Worm (Caenorhabditis elegans) whole organism, young adult: ENCODE results near the gene T27E9.6.

Source experiments
- C06A6.2 ChIP-seq: fragments of 200-800 bp; sonication (Bioruptor generic); conservative IDR thresholded peaks from 2 replicates; pipeline ENCODE4 v1.3.6; 2022; ENCODE audit warnings: missing genetic modification characterization, missing compliant biosample characterization
- F10E7.11 ChIP-seq: sonication (generic microtip); optimal IDR thresholded peaks from 2 replicates; lab custom pipeline; 2017; ENCODE audit warnings: mild to moderate bottlenecking, missing genetic modification characterization, moderate library complexity, missing compliant biosample characterization
- F22D6.2 ChIP-seq: sonication (generic microtip); optimal IDR thresholded peaks from 2 replicates; lab custom pipeline; 2016; ENCODE audit warnings: mild to moderate bottlenecking, missing genetic modification characterization, missing compliant biosample characterization
- F33H1.4 ChIP-seq: fragments of 200-800 bp; sonication (Bioruptor generic); IDR thresholded peaks from 2 replicates; pipeline ENCODE4 v1.3.6; 2022; ENCODE audit warnings: missing genetic modification reagents, missing genetic modification characterization, missing compliant biosample characterization
- F52B5.7 ChIP-seq: sonication (generic microtip); optimal IDR thresholded peaks from 2 replicates; lab custom pipeline; 2016; ENCODE audit warnings: mild to moderate bottlenecking, missing genetic modification characterization, missing compliant biosample characterization
- T07F8.4 ChIP-seq: sonication (generic microtip); optimal IDR thresholded peaks from 2 replicates; lab custom pipeline; 2016; ENCODE audit warnings: mild to moderate bottlenecking, missing genetic modification characterization, moderate library complexity, missing compliant biosample characterization
- Y53G8AR.9 ChIP-seq: fragments of 200-800 bp; sonication (Bioruptor generic); conservative IDR thresholded peaks from 2 replicates; pipeline ENCODE4 v1.3.6; 2022; ENCODE audit warnings: missing genetic modification reagents, missing genetic modification characterization, missing compliant biosample characterization
- Y79H2A.3 ChIP-seq: fragments of 200-800 bp; sonication (Bioruptor generic); conservative IDR thresholded peaks from 2 replicates; pipeline ENCODE4 v1.3.6; 2022; ENCODE audit warnings: missing genetic modification reagents, missing genetic modification characterization, missing compliant biosample characterization
- ZK185.1 ChIP-seq: sonication (generic microtip); optimal IDR thresholded peaks from 2 replicates; lab custom pipeline; 2016; ENCODE audit warnings: mild to moderate bottlenecking, missing genetic modification characterization, missing compliant biosample characterization; ENCODE audit not compliant: poor library complexity, severe bottlenecking
- ama-1 ChIP-seq, 3 experiments: fragments of 150-350 bp in 1 of 3; sonication (generic microtip) in 2 of 3; optimal IDR thresholded peaks; 2 replicates each; lab custom pipeline; 2014 to 2018; ENCODE audit warnings: missing biosample characterization in 2 of 3, missing genetic modification characterization in 2 of 3, missing genetic modification reagents in 2 of 3
- aptf-2 ChIP-seq: fragments of 200-800 bp; sonication (Bioruptor generic); conservative IDR thresholded peaks from 2 replicates; pipeline ENCODE4 v1.3.6; 2022; ENCODE audit warnings: missing genetic modification reagents, missing genetic modification characterization, missing compliant biosample characterization
- athp-1 ChIP-seq: sonication (generic microtip); optimal IDR thresholded peaks from 2 replicates; lab custom pipeline; 2017; ENCODE audit warnings: mild to moderate bottlenecking, missing genetic modification characterization, missing compliant biosample characterization
- attf-3 ChIP-seq: fragments of 200-800 bp; sonication (Bioruptor generic); conservative IDR thresholded peaks from 2 replicates; pipeline ENCODE4 v1.3.6; 2022; ENCODE audit warnings: missing genetic modification reagents, missing genetic modification characterization, missing compliant biosample characterization
- attf-5 ChIP-seq: fragments of 200-800 bp; sonication (Bioruptor generic); optimal IDR thresholded peaks from 2 replicates; lab custom pipeline; 2018; ENCODE audit warnings: mild to moderate bottlenecking, missing genetic modification characterization, missing compliant biosample characterization
- ccch-3 ChIP-seq: fragments of 200-800 bp; sonication (Bioruptor generic); optimal IDR thresholded peaks from 2 replicates; lab custom pipeline; 2018; ENCODE audit warnings: mild to moderate bottlenecking, missing genetic modification characterization, missing compliant biosample characterization
- ceh-58 ChIP-seq: fragments of 200-800 bp; sonication (Bioruptor generic); IDR thresholded peaks from 2 replicates; pipeline ENCODE4 v1.3.6; 2022; ENCODE audit warnings: missing genetic modification characterization, missing compliant biosample characterization
- ceh-91 ChIP-seq: fragments of 200-800 bp; sonication (Bioruptor generic); IDR thresholded peaks from 2 replicates; pipeline ENCODE4 v1.3.6; 2022; ENCODE audit warnings: missing genetic modification reagents, missing genetic modification characterization, missing compliant biosample characterization
- dox-1 ChIP-seq: fragments of 200-800 bp; sonication (Bioruptor generic); IDR thresholded peaks from 2 replicates; pipeline ENCODE4 v1.3.6; 2022; ENCODE audit warnings: missing genetic modification reagents, missing genetic modification characterization, missing compliant biosample characterization
- fkh-3 ChIP-seq: sonication (generic microtip); optimal IDR thresholded peaks from 2 replicates; lab custom pipeline; 2016; ENCODE audit warnings: mild to moderate bottlenecking, missing genetic modification characterization, missing compliant biosample characterization
- him-1 ChIP-seq: sonication (generic microtip); optimal IDR thresholded peaks from 2 replicates; lab custom pipeline; 2016; ENCODE audit warnings: missing genotype, missing genetic modification reagents, missing genetic modification characterization, missing compliant biosample characterization
- hlh-26 ChIP-seq: fragments of 200-800 bp; sonication (Bioruptor generic); conservative IDR thresholded peaks from 2 replicates; pipeline ENCODE4 v1.3.6; 2022; ENCODE audit warnings: missing genetic modification reagents, missing genetic modification characterization, missing compliant biosample characterization
- hrde-1 ChIP-seq: sonication (generic microtip); optimal IDR thresholded peaks from 2 replicates; lab custom pipeline; 2016; ENCODE audit warnings: missing genetic modification characterization, mild to moderate bottlenecking, missing compliant biosample characterization, moderate library complexity, missing genotype, missing genetic modification reagents, borderline replicate concordance
- lin-35 ChIP-seq, 3 experiments: fragments of 150-350 bp in 2 of 3; sonication (generic microtip) in 1 of 3; optimal IDR thresholded peaks; 2 replicates each; lab custom pipeline; 2014 to 2018; ENCODE audit warnings: missing biosample characterization in 3 of 3, missing genetic modification characterization in 3 of 3, missing genetic modification reagents in 3 of 3
- lin-40 ChIP-seq: sonication (generic microtip); optimal IDR thresholded peaks from 2 replicates; lab custom pipeline; 2016; ENCODE audit warnings: missing genetic modification characterization, mild to moderate bottlenecking, missing compliant biosample characterization, missing genotype, missing genetic modification reagents
- nfya-1 ChIP-seq: sonication (generic microtip); optimal IDR thresholded peaks from 2 replicates; lab custom pipeline; 2017; ENCODE audit warnings: antibody characterized with exemption, missing compliant biosample characterization, missing genetic modification characterization, borderline replicate concordance; ENCODE audit not compliant: insufficient read depth
- nfya-2 ChIP-seq: fragments of 200-800 bp; sonication (Bioruptor generic); IDR thresholded peaks from 2 replicates; pipeline ENCODE4 v1.3.6; 2022; ENCODE audit warnings: missing genetic modification reagents, missing genetic modification characterization, missing compliant biosample characterization
- nfyb-1 ChIP-seq: fragments of 200-800 bp; sonication (Bioruptor generic); IDR thresholded peaks from 2 replicates; pipeline ENCODE4 v1.3.6; 2022; ENCODE audit warnings: missing genetic modification reagents, missing genetic modification characterization, missing compliant biosample characterization
- rec-8 ChIP-seq, 2 experiments: sonication (generic microtip); optimal IDR thresholded peaks; 2 replicates each; lab custom pipeline; 2016; ENCODE audit warnings: mild to moderate bottlenecking in 2 of 2, missing genetic modification characterization in 2 of 2, missing genetic modification reagents in 2 of 2, missing genotype in 2 of 2, missing biosample characterization in 1 of 2, missing compliant biosample characterization in 1 of 2, moderate library complexity in 1 of 2
- sdz-38 ChIP-seq: sonication (generic microtip); optimal IDR thresholded peaks from 2 replicates; lab custom pipeline; 2016; ENCODE audit warnings: missing genotype, missing genetic modification characterization, missing compliant biosample characterization
- tbp1 ChIP-seq: fragments of 200-800 bp; sonication (Bioruptor generic); optimal IDR thresholded peaks from 2 replicates; lab custom pipeline; 2018; ENCODE audit warnings: mild to moderate bottlenecking, missing genetic modification characterization, missing compliant biosample characterization
- tbx-9 ChIP-seq: sonication (generic microtip); optimal IDR thresholded peaks from 2 replicates; lab custom pipeline; 2016; ENCODE audit warnings: borderline replicate concordance, missing genetic modification characterization, inconsistent platforms, missing compliant biosample characterization
- tlf-1 ChIP-seq: fragments of 200-800 bp; sonication (Bioruptor generic); optimal IDR thresholded peaks from 2 replicates; lab custom pipeline; 2018; ENCODE audit warnings: mild to moderate bottlenecking, missing genetic modification characterization, missing compliant biosample characterization
- ztf-25 ChIP-seq: fragments of 200-800 bp; sonication (Bioruptor generic); IDR thresholded peaks from 2 replicates; pipeline ENCODE4 v1.3.6; 2022; ENCODE audit warnings: missing genetic modification reagents, missing genetic modification characterization, missing compliant biosample characterization
- ztf-28 ChIP-seq: fragments of 200-800 bp; sonication (Bioruptor generic); IDR thresholded peaks from 2 replicates; pipeline ENCODE4 v1.3.6; 2022; ENCODE audit warnings: missing genetic modification reagents, missing genetic modification characterization, missing compliant biosample characterization
- ztf-3 ChIP-seq: fragments of 200-800 bp; sonication (Bioruptor generic); optimal IDR thresholded peaks from 2 replicates; lab custom pipeline; 2018; ENCODE audit warnings: mild to moderate bottlenecking, missing genetic modification characterization, missing compliant biosample characterization

The T27E9.6 gene

DNA sequence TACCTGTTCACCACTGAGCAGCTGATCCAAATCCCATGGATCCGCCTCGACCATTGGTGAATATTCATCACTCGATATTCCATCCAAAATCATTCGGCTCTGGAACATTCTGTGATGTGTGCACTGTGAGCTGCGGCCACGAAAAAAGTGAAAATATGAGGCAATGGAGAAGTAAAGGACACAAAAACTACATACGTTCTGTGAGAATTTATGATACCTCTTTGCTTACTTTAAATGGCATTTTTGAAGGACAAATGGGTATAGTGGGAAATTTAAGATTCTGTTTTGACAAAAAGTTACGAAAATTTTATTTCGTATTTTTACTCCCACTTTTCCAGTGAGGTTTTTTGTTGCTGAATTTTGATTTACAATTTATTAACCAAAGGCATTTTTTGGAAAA, 15.8 kb upstream of the T27E9.6 start, which contains the start of gene twk-40:
twk-40 (minus strand) TSS at position 101 of the 400 bp plus-strand sequence.
- TF ChIP-seq sdz-38 (tag; lab: Kevin White, UChicago) = no peak
- TF ChIP-seq athp-1 (tag; lab: Kevin White, UChicago) = no peak
- no peak for TF ChIP-seq fkh-3
- no peak for TF ChIP-seq lin-40 (tag; lab: Kevin White, UChicago)
- TF ChIP-seq attf-3 (GFP tag; lab: Robert Waterston, UW) = no peak
- TF ChIP-seq ceh-58 (GFP tag; lab: Robert Waterston, UW) = no peak

DNA sequence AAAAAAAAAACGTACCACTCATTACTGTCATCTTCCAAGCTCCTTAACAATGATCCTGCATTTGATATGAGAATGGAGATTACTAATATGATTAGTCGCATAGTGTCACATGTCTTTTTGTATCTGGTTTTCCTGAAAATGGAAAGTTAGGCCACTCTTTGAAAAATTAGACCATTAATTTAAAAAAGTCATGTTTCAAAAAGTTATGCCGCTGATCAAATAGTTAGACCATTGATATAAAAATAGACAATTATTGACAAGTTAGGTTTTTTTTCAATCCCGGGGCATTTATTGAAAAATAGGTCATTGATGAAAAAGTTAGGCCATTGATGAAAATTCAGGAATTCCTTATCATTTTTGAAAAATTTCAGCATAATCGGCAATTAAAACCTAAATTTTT, 7.4 kb upstream of the T27E9.6 start, which contains the start of gene acc-4:
acc-4 (minus strand) TSS at position 101 of the 400 bp plus-strand sequence.
- TF ChIP-seq ama-1 (optimal IDR thresholded peaks at IDR 0.05; lab: Kevin White, UChicago) (no peak), ama-1 (GFP tag; optimal IDR thresholded peaks at IDR 0.05; lab: Kevin White, UChicago) (no peak), nfya-1 (no peak), T07F8.4 (tag; lab: Kevin White, UChicago) (no peak), F33H1.4 (GFP tag; lab: Robert Waterston, UW) (no peak), tlf-1 (no peak), C06A6.2 (GFP tag; lab: Robert Waterston, UW) (no peak), hrde-1 (tag; lab: Kevin White, UChicago) (no peak), Y53G8AR.9 (GFP tag; lab: Robert Waterston, UW) (no peak), ztf-25 (GFP tag; lab: Robert Waterston, UW) (no peak), nfyb-1 (GFP tag; lab: Robert Waterston, UW) (no peak), ccch-3 (GFP tag; lab: Kevin White, UChicago) (no peak), ztf-3 (no peak), tbx-9 (tag; lab: Kevin White, UChicago) (no peak), aptf-2 (no peak), nfya-2 (GFP tag; lab: Robert Waterston, UW) (no peak)

DNA sequence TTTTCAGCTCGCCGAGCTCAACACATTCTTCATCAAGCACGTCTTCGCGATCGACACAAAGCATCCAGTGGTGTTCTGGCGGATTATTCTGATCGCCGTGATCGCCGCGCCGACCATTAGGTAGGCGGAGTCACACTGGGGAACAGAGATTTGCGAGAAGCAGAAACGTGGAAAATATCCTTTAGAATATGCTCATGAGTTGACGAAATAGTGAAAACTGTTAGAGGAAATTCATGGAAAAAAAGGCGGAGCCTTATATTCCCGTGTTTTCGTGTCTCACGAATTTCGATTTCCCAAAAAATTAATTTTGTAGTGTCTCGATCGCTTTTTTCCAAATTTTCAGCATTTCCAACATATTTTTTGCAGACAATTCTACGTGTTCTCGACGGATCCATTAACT, 2.1 kb downstream of the T27E9.6 start:
- TF ChIP-seq ZK185.1 (tag; lab: Kevin White, UChicago) (no peak), him-1 (tag; lab: Kevin White, UChicago) (no peak), F10E7.11 (tag; lab: Kevin White, UChicago) (no peak), rec-8 (tag; optimal IDR thresholded peaks at IDR 0.05; lab: Kevin White, UChicago) (no peak), lin-35 (GFP tag; optimal IDR thresholded peaks at IDR 0.05; lab: Kevin White, UChicago) (no peak), F52B5.7 (tag; lab: Kevin White, UChicago) (no peak), F22D6.2 (no peak), attf-5 (GFP tag; lab: Kevin White, UChicago) (no peak), dox-1 (GFP tag; lab: Robert Waterston, UW) (no peak), tbp1 (GFP tag; lab: Kevin White, UChicago) (no peak), T07F8.4 (tag; lab: Kevin White, UChicago) (no peak), ceh-91 (no peak), Y79H2A.3 (GFP tag; lab: Robert Waterston, UW) (no peak), ztf-28 (GFP tag; lab: Robert Waterston, UW) (no peak), hlh-26 (GFP tag; lab: Robert Waterston, UW) (no peak)
- TF ChIP-seq, all 124 proteins: peak for 0
